Fruit fly (Drosophila melanogaster) whole organism, embryonic: ENCODE data around the gene wds.

ENCODE experiments used
- BEAF-32 ChIP-seq: fragments of 200-800 bp; sonication (Bioruptor generic); optimal IDR thresholded peaks from 3 replicates; lab custom pipeline; 2017; ENCODE audit warnings: missing biosample characterization, missing genetic modification characterization, mild to moderate bottlenecking, moderate library complexity, missing genetic modification reagents
- CG10147 ChIP-seq: fragments of 200-800 bp; sonication (Bioruptor generic); optimal IDR thresholded peaks from 2 replicates; lab custom pipeline; 2019; ENCODE audit warnings: missing biosample characterization, mild to moderate bottlenecking, missing genetic modification characterization, moderate library complexity
- CG10267 ChIP-seq: fragments of 200-800 bp; sonication (Bioruptor generic); optimal IDR thresholded peaks from 2 replicates; lab custom pipeline; 2018; ENCODE audit warnings: missing biosample characterization, mild to moderate bottlenecking, missing genetic modification characterization, moderate library complexity
- CG10462 ChIP-seq: fragments of 200-800 bp; sonication (Bioruptor generic); optimal IDR thresholded peaks from 2 replicates; lab custom pipeline; 2016; ENCODE audit warnings: missing biosample characterization, missing genetic modification characterization
- CG12236 ChIP-seq: fragments of 200-800 bp; sonication (Bioruptor generic); optimal IDR thresholded peaks from 2 replicates; lab custom pipeline; 2016; ENCODE audit warnings: missing biosample characterization, missing genetic modification characterization
- CG12659 ChIP-seq: fragments of 200-800 bp; sonication (Bioruptor generic); optimal IDR thresholded peaks from 3 replicates; lab custom pipeline; 2017; ENCODE audit warnings: mild to moderate bottlenecking, missing biosample characterization, missing genetic modification reagents, missing genetic modification characterization
- CG12942 ChIP-seq: fragments of 200-800 bp; sonication (Bioruptor generic); optimal IDR thresholded peaks from 3 replicates; lab custom pipeline; 2016; ENCODE audit warnings: missing biosample characterization, missing genetic modification characterization
- CG14014 ChIP-seq: fragments of 200-800 bp; sonication (Bioruptor generic); IDR thresholded peaks from 2 replicates; pipeline ENCODE4 v1.3.6; 2022; ENCODE audit warnings: missing biosample characterization, missing genetic modification characterization
- CG15011 ChIP-seq: fragments of 200-800 bp; sonication (Bioruptor generic); optimal IDR thresholded peaks from 3 replicates; lab custom pipeline; 2018; ENCODE audit warnings: missing biosample characterization, mild to moderate bottlenecking, missing genetic modification characterization
- CG15696 ChIP-seq: fragments of 200-800 bp; sonication (Bioruptor generic); optimal IDR thresholded peaks from 2 replicates; lab custom pipeline; 2019; ENCODE audit warnings: missing biosample characterization, mild to moderate bottlenecking, missing genetic modification characterization, moderate library complexity
- CG17385 ChIP-seq: fragments of 200-800 bp; sonication (Bioruptor generic); optimal IDR thresholded peaks from 3 replicates; lab custom pipeline; 2018; ENCODE audit warnings: missing biosample characterization, mild to moderate bottlenecking, missing genetic modification characterization
- CG18599 ChIP-seq: fragments of 200-800 bp; sonication (Bioruptor generic); optimal IDR thresholded peaks from 3 replicates; lab custom pipeline; 2017; ENCODE audit warnings: missing biosample characterization, missing genetic modification characterization, mild to moderate bottlenecking, moderate library complexity, missing genetic modification reagents
- CG31388 ChIP-seq: fragments of 200-800 bp; sonication (Bioruptor generic); optimal IDR thresholded peaks from 2 replicates; lab custom pipeline; 2016; ENCODE audit warnings: missing biosample characterization, missing genetic modification characterization
- CG32767 ChIP-seq: fragments of 200-800 bp; sonication (Bioruptor generic); IDR thresholded peaks from 2 replicates; pipeline ENCODE4 v1.3.6; 2022; ENCODE audit warnings: missing biosample characterization, missing genetic modification characterization
- CG33557 ChIP-seq: fragments of 200-800 bp; sonication (Bioruptor generic); optimal IDR thresholded peaks from 2 replicates; lab custom pipeline; 2019; ENCODE audit warnings: missing biosample characterization, mild to moderate bottlenecking, missing genetic modification characterization, moderate library complexity
- CG5180 ChIP-seq: fragments of 200-800 bp; sonication (Bioruptor generic); optimal IDR thresholded peaks from 3 replicates; lab custom pipeline; 2017; ENCODE audit warnings: missing biosample characterization, missing genetic modification characterization, mild to moderate bottlenecking, moderate library complexity, missing genetic modification reagents
- CG5953 ChIP-seq: fragments of 200-800 bp; sonication (Bioruptor generic); IDR thresholded peaks from 2 replicates; pipeline ENCODE4 v1.3.6; 2022; ENCODE audit warnings: missing biosample characterization, missing genetic modification characterization
- CG6175 ChIP-seq: fragments of 200-800 bp; sonication (Bioruptor generic); IDR thresholded peaks from 3 replicates; pipeline ENCODE4 v1.3.6; 2022; ENCODE audit warnings: missing biosample characterization, missing genetic modification characterization
- CG6272 ChIP-seq: fragments of 200-800 bp; sonication (Bioruptor generic); IDR thresholded peaks from 2 replicates; pipeline ENCODE4 v1.3.6; 2022; ENCODE audit warnings: missing biosample characterization, missing genetic modification characterization
- CG6813 ChIP-seq: fragments of 200-800 bp; sonication (Bioruptor generic); optimal IDR thresholded peaks from 2 replicates; lab custom pipeline; 2017; ENCODE audit warnings: missing biosample characterization, missing genetic modification characterization, mild to moderate bottlenecking, moderate library complexity, missing genetic modification reagents
- CG7372 ChIP-seq: fragments of 200-800 bp; sonication (Bioruptor generic); IDR thresholded peaks from 2 replicates; pipeline ENCODE4 v1.3.6; 2022; ENCODE audit warnings: missing biosample characterization, missing genetic modification characterization
- CG8089 ChIP-seq: fragments of 200-800 bp; sonication (Bioruptor generic); optimal IDR thresholded peaks from 3 replicates; lab custom pipeline; 2016; ENCODE audit warnings: missing biosample characterization, missing genetic modification characterization
- CG8359 ChIP-seq: fragments of 200-800 bp; sonication (Bioruptor generic); optimal IDR thresholded peaks from 2 replicates; lab custom pipeline; 2017; ENCODE audit warnings: missing biosample characterization, mild to moderate bottlenecking, missing genetic modification characterization, borderline replicate concordance
- CG8388 ChIP-seq: fragments of 200-800 bp; sonication (Bioruptor generic); optimal IDR thresholded peaks from 2 replicates; lab custom pipeline; 2019; ENCODE audit warnings: missing biosample characterization, mild to moderate bottlenecking, missing genetic modification characterization, moderate library complexity
- Dfd ChIP-seq, 2 experiments: fragments of >200 bp; optimal IDR thresholded peaks; 2 replicates each; lab custom pipeline; 2017; ENCODE audit warnings: missing biosample characterization in 2 of 2, missing genetic modification characterization in 2 of 2
- Dp ChIP-seq: fragments of 200-800 bp; sonication (Bioruptor generic); optimal IDR thresholded peaks from 2 replicates; lab custom pipeline; 2018; ENCODE audit warnings: missing biosample characterization, mild to moderate bottlenecking, missing genetic modification characterization, moderate library complexity
- Ets65A ChIP-seq: fragments of 200-800 bp; sonication (Bioruptor generic); peaks from one replicate; lab custom pipeline; 2016; ENCODE audit warnings: missing biosample characterization, missing genetic modification characterization
- H15 ChIP-seq: fragments of 200-800 bp; sonication (Bioruptor generic); IDR thresholded peaks from 3 replicates; pipeline ENCODE4 v1.3.6; 2022; ENCODE audit warnings: missing biosample characterization, missing genetic modification characterization
- HHEX ChIP-seq: fragments of 200-800 bp; sonication (Bioruptor generic); optimal IDR thresholded peaks from 3 replicates; lab custom pipeline; 2017; ENCODE audit warnings: missing biosample characterization, mild to moderate bottlenecking, missing genetic modification characterization, missing genetic modification reagents
- Ssrp ChIP-seq: fragments of 200-800 bp; sonication (Bioruptor generic); optimal IDR thresholded peaks from 2 replicates; lab custom pipeline; 2018; ENCODE audit warnings: missing biosample characterization, mild to moderate bottlenecking, missing genetic modification characterization, moderate library complexity
- az2 ChIP-seq: fragments of 200-800 bp; sonication (Bioruptor generic); optimal IDR thresholded peaks from 3 replicates; lab custom pipeline; 2016; ENCODE audit warnings: missing biosample characterization, missing genetic modification characterization
- bbx ChIP-seq: fragments of 200-800 bp; sonication (Bioruptor generic); IDR thresholded peaks from 2 replicates; pipeline ENCODE4 v1.3.6; 2022; ENCODE audit warnings: missing biosample characterization, missing genetic modification characterization; ENCODE audit not compliant: partially characterized antibody
- bsh ChIP-seq, 2 experiments: fragments of 200-800 bp; sonication (Bioruptor generic); optimal IDR thresholded peaks; 2 replicates each; lab custom pipeline; 2017 to 2018; ENCODE audit warnings: mild to moderate bottlenecking in 2 of 2, missing biosample characterization in 2 of 2, missing genetic modification characterization in 2 of 2, moderate library complexity in 1 of 2
- cad ChIP-seq: fragments of >200 bp; optimal IDR thresholded peaks from 2 replicates; lab custom pipeline; 2017; ENCODE audit warnings: missing biosample characterization, missing genetic modification characterization
- croc ChIP-seq: fragments of 200-800 bp; sonication (Bioruptor generic); conservative IDR thresholded peaks from 3 replicates; pipeline ENCODE4 v1.3.6; 2022; ENCODE audit warnings: missing biosample characterization, missing genetic modification characterization
- danr ChIP-seq: fragments of 200-800 bp; sonication (Bioruptor generic); IDR thresholded peaks from 2 replicates; pipeline ENCODE4 v1.3.6; 2022; ENCODE audit warnings: missing biosample characterization, missing genetic modification characterization
- fd64A ChIP-seq: fragments of 200-800 bp; sonication (Bioruptor generic); optimal IDR thresholded peaks from 3 replicates; lab custom pipeline; 2018; ENCODE audit warnings: missing biosample characterization, mild to moderate bottlenecking, missing genetic modification characterization
- gcm2 ChIP-seq: fragments of 200-800 bp; sonication (Bioruptor generic); optimal IDR thresholded peaks from 2 replicates; lab custom pipeline; 2016; ENCODE audit warnings: missing biosample characterization, missing genetic modification characterization
- gfzf ChIP-seq: fragments of 200-800 bp; sonication (Bioruptor generic); optimal IDR thresholded peaks from 2 replicates; lab custom pipeline; 2016; ENCODE audit warnings: missing biosample characterization, mild to moderate bottlenecking, missing genetic modification characterization, moderate library complexity
- gt ChIP-seq: fragments of 200-800 bp; sonication (Bioruptor generic); IDR thresholded peaks from 2 replicates; pipeline ENCODE4 v1.3.6; 2022; ENCODE audit warnings: missing biosample characterization, missing genetic modification characterization
- hkb ChIP-seq, 2 experiments: fragments of 200-800 bp in 1 of 2; fragments of >200 bp in 1 of 2; sonication (Bioruptor generic) in 1 of 2; IDR thresholded peaks in 1 of 2; optimal IDR thresholded peaks in 1 of 2; 2 replicates each; pipeline versions ENCODE4 v1.3.6 to Lab custom; 2017 to 2022; ENCODE audit warnings: missing biosample characterization in 1 of 2, missing genetic modification characterization in 1 of 2
- lab ChIP-seq: fragments of 200-800 bp; sonication (Bioruptor generic); optimal IDR thresholded peaks from 3 replicates; lab custom pipeline; 2017; ENCODE audit warnings: missing biosample characterization, missing genetic modification characterization, mild to moderate bottlenecking, moderate library complexity, missing genetic modification reagents
- phol ChIP-seq: fragments of 200-800 bp; sonication (Bioruptor generic); optimal IDR thresholded peaks from 3 replicates; lab custom pipeline; 2018; ENCODE audit warnings: missing biosample characterization, mild to moderate bottlenecking, missing genetic modification characterization, moderate library complexity
- pnt ChIP-seq: fragments of 200-800 bp; sonication (Bioruptor generic); optimal IDR thresholded peaks from 3 replicates; lab custom pipeline; 2016; ENCODE audit warnings: missing biosample characterization, missing genetic modification characterization
- salm ChIP-seq: fragments of 200-800 bp; sonication (Bioruptor generic); optimal IDR thresholded peaks from 2 replicates; lab custom pipeline; 2018; ENCODE audit warnings: missing biosample characterization, mild to moderate bottlenecking, missing genetic modification characterization
- scrt ChIP-seq: fragments of 200-800 bp; sonication (Bioruptor generic); optimal IDR thresholded peaks from 2 replicates; lab custom pipeline; 2018; ENCODE audit warnings: missing biosample characterization, mild to moderate bottlenecking, missing genetic modification characterization, moderate library complexity
- sna ChIP-seq: fragments of 200-800 bp; sonication (Bioruptor generic); IDR thresholded peaks from 2 replicates; pipeline ENCODE4 v1.3.6; 2022; ENCODE audit warnings: missing biosample characterization, missing genetic modification characterization; ENCODE audit not compliant: partially characterized antibody
- sqz ChIP-seq: fragments of 200-800 bp; sonication (Bioruptor generic); optimal IDR thresholded peaks from 3 replicates; lab custom pipeline; 2018; ENCODE audit warnings: missing biosample characterization, mild to moderate bottlenecking, missing genetic modification characterization

Gene wds

dm6 chrX:2608470-2609157 lies 22.8 kb downstream of the wds start, which contains the start of gene Smyd3 (continued):
- peak; percentile 59 for TF ChIP-seq CG31388
- TF ChIP-seq BEAF-32 (GFP tag; lab: Kevin White, UChicago): peak; percentile 14
- peak; percentile 22 for TF ChIP-seq gfzf
- TF ChIP-seq Ssrp (tag; lab: Kevin White, UChicago): peak; percentile 60
- TF ChIP-seq Ets65A (GFP tag; lab: Kevin White, UChicago): peak; percentile 97
- peak; percentile 6 for TF ChIP-seq CG33557
- peak; percentile 67 for TF ChIP-seq CG17385 (GFP tag; lab: Kevin White, UChicago)
- no peak for TF ChIP-seq hkb (optimal IDR thresholded peaks at IDR 0.05; lab: Kevin White, UChicago)
- TF ChIP-seq hkb (GFP tag; IDR thresholded peaks at IDR 0.05; lab: Robert Waterston, UW): peak; percentile 88
- no peak for TF ChIP-seq Dfd (GFP tag; optimal IDR thresholded peaks at IDR 0.05; lab: Kevin White, UChicago)
- no peak for TF ChIP-seq lab (GFP tag; lab: Kevin White, UChicago)
- TF ChIP-seq pnt (GFP tag; lab: Kevin White, UChicago): peak; percentile 61
- TF ChIP-seq bbx (GFP tag; lab: Robert Waterston, UW): no peak
- peak; percentile 53 for TF ChIP-seq CG10267 (tag; lab: Kevin White, UChicago)
- peak; percentile 63 for TF ChIP-seq gcm2 (GFP tag; lab: Kevin White, UChicago)
- peak; percentile 85 for TF ChIP-seq CG14014 (GFP tag; lab: Robert Waterston, UW)
- TF ChIP-seq gt: no peak
- TF ChIP-seq cad (GFP tag; lab: Kevin White, UChicago): no peak
- no peak for TF ChIP-seq fd64A (GFP tag; lab: Kevin White, UChicago)
- TF ChIP-seq CG10147: no peak
- peak; percentile 67; the same call in 1 of the 3 replicates for TF ChIP-seq CG6175 (GFP tag; lab: Robert Waterston, UW)
- TF ChIP-seq CG12659 (GFP tag; lab: Kevin White, UChicago): peak; percentile 70
- peak; percentile 69 for TF ChIP-seq phol (tag; lab: Kevin White, UChicago)
- peak; percentile 71 for TF ChIP-seq HHEX (GFP tag; lab: Kevin White, UChicago)
- peak; percentile 69 for TF ChIP-seq danr (GFP tag; lab: Robert Waterston, UW)
- no peak for TF ChIP-seq sna
- peak; percentile 76; the same call in 2 of the 3 replicates for TF ChIP-seq H15 (GFP tag; lab: Robert Waterston, UW)
- TF ChIP-seq az2 (GFP tag; lab: Kevin White, UChicago): peak; percentile 81
- peak; percentile 32 for TF ChIP-seq CG8089
- TF ChIP-seq CG15696 (tag; lab: Kevin White, UChicago): peak; percentile 38
- TF ChIP-seq scrt (GFP tag; lab: Kevin White, UChicago): no peak
- TF ChIP-seq CG7372 (GFP tag; lab: Robert Waterston, UW): no peak
- peak; percentile 72 for TF ChIP-seq CG6813 (GFP tag; lab: Kevin White, UChicago)
- peak; percentile 84 for TF ChIP-seq CG18599 (GFP tag; lab: Kevin White, UChicago)
- TF ChIP-seq CG5953: peak; percentile 78
- no peak for TF ChIP-seq CG12236 (GFP tag; lab: Kevin White, UChicago)
- TF ChIP-seq CG12942 (GFP tag; lab: Kevin White, UChicago): peak; percentile 72
- TF ChIP-seq CG6272 (GFP tag; lab: Robert Waterston, UW): peak; percentile 75
- TF ChIP-seq CG32767 (GFP tag; lab: Robert Waterston, UW): peak; percentile 37; the same call in 1 of the 2 replicates
- no peak for TF ChIP-seq sqz
- TF ChIP-seq Dp (GFP tag; lab: Kevin White, UChicago): peak; percentile 30
- peak; percentile 10 for TF ChIP-seq salm (tag; lab: Kevin White, UChicago)
- TF ChIP-seq CG8359 (GFP tag; lab: Kevin White, UChicago): no peak
- no peak; the same call in 2 of the 3 replicates for TF ChIP-seq croc (GFP tag; lab: Robert Waterston, UW)
- TF ChIP-seq CG15011: no peak
- TF ChIP-seq CG10462: peak; percentile 59
- TF ChIP-seq CG5180 (GFP tag; lab: Kevin White, UChicago): no peak
- TF ChIP-seq CG8388 (GFP tag; lab: Kevin White, UChicago): no peak
- peak; percentile 17 to 78 for TF ChIP-seq bsh (GFP tag; optimal IDR thresholded peaks at IDR 0.05; lab: Kevin White, UChicago)
